Worm (Caenorhabditis elegans): ENCODE data around the gene Y73F8A.1159.
"Not testable (repeated sequence)": the region's sequence is repeated elsewhere in the genome, so short reads cannot be mapped to it uniquely, and the experiment has no call there.

DNA sequence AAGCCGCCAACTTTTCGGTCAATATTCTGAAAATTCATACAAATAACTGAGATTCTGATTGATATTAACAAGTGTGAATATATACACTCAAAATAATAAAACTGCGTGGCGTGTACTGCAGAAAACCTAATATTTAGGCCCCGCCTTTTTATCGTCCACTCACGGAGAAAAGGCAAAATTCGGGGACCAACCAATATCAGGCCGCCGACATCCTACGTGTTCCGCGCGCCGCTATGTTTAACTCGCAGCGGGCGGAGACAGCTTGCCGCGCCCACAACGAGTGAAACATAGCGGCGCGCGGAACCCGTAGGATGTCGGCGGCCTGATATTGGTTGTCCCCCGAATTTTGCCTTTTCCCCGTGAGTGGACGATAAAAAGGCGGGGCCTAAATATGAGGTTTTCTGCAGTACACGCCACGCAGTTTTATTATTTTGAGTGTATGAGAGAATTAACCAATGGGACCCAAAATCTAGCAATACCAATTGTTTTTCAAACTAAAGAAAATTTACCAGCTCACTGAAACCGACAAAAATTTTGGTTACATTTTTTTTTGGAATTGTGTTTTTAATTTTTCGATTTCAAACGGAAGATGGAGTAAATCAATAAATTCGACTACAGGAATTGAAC is 44.6 kb upstream of the Y73F8A.1159 start:
- not testable (repeated sequence) for TF ChIP-seq unc-62 (GFP tag; optimal IDR thresholded peaks at IDR 0.05); blmp-1 (tag; optimal IDR thresholded peaks at IDR 0.05); nhr-237 (tag; optimal IDR thresholded peaks at IDR 0.05); hpl-2 (GFP tag; optimal IDR thresholded peaks at IDR 0.05); elt-3 (tag; optimal IDR thresholded peaks at IDR 0.05); egl-27 (tag; optimal IDR thresholded peaks at IDR 0.05)
